Fruit fly (Drosophila melanogaster): ENCODE results near the gene CG5958.
A peak's percentile ranks its signal among the peaks of the same experiment; 100 is the strongest.

The CG5958 gene

dm6 chr2L:7436492-7437324 is 3.4 kb upstream of the CG5958 start:
- TF ChIP-seq CG7101 (tag; optimal IDR thresholded peaks at IDR 0.05) (peak; percentile 79), CG12768 (GFP tag; optimal IDR thresholded peaks at IDR 0.05) (peak; percentile 72), toe (GFP tag; optimal IDR thresholded peaks at IDR 0.05) (peak; percentile 81), CG7045 (GFP tag; optimal IDR thresholded peaks at IDR 0.05) (peak; percentile 76), cnc (optimal IDR thresholded peaks at IDR 0.05) (no peak), tj (GFP tag; optimal IDR thresholded peaks at IDR 0.05) (peak; percentile 85), CG11617 (GFP tag; optimal IDR thresholded peaks at IDR 0.05) (peak; percentile 57), Mnt (GFP tag; optimal IDR thresholded peaks at IDR 0.05) (peak; percentile 66), Hr96 (GFP tag; optimal IDR thresholded peaks at IDR 0.05) (peak; percentile 75), cic (GFP tag; optimal IDR thresholded peaks at IDR 0.05) (peak; percentile 93), CG5204 (GFP tag; optimal IDR thresholded peaks at IDR 0.05) (peak; percentile 62), Crg-1 (GFP tag; optimal IDR thresholded peaks at IDR 0.05) (peak; percentile 96), ovo (GFP tag; optimal IDR thresholded peaks at IDR 0.05) (peak; percentile 89), pad (GFP tag; optimal IDR thresholded peaks at IDR 0.05) (peak; percentile 72), bab1 (GFP tag; optimal IDR thresholded peaks at IDR 0.05) (peak; percentile 27), CG33017 (tag; optimal IDR thresholded peaks at IDR 0.05) (peak; percentile 65), kay (GFP tag; ENCODE audit: borderline replicate concordance) (peak; percentile 93), Clk (GFP tag; optimal IDR thresholded peaks at IDR 0.05) (peak; percentile 55), CG14711 (tag; optimal IDR thresholded peaks at IDR 0.05) (peak; percentile 57), CG1620 (GFP tag; optimal IDR thresholded peaks at IDR 0.05) (peak; percentile 94)

DNA sequence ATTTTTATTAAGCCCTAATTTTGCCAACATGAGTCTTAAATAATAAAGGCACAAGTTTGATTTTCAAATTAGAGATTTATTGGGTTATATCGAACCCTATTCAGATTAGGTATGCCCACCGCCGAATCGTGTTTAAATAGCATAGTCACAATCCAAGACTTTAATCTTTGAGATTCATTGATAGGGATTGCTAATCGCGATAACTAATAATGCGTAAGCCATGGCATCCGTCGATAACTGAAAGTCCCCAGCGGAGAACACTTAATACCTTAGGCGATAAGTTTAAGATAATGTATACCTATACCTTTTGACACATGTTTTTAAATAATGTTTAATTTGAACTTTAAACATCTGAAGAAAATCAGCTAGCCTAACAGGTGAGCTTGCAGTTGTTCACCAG is 2.2 kb upstream of the CG5958 start:
- no peak for TF ChIP-seq CG14711 (tag; optimal IDR thresholded peaks at IDR 0.05)
- TF ChIP-seq CG7101 (tag; optimal IDR thresholded peaks at IDR 0.05) = no peak
- TF ChIP-seq CG12768 (GFP tag; optimal IDR thresholded peaks at IDR 0.05) = no peak
- no peak for TF ChIP-seq pad (GFP tag; optimal IDR thresholded peaks at IDR 0.05)
- TF ChIP-seq toe (GFP tag; optimal IDR thresholded peaks at IDR 0.05) = no peak
- TF ChIP-seq Crg-1 (GFP tag; optimal IDR thresholded peaks at IDR 0.05) = no peak
- TF ChIP-seq CG7045 (GFP tag; optimal IDR thresholded peaks at IDR 0.05) = no peak

DNA sequence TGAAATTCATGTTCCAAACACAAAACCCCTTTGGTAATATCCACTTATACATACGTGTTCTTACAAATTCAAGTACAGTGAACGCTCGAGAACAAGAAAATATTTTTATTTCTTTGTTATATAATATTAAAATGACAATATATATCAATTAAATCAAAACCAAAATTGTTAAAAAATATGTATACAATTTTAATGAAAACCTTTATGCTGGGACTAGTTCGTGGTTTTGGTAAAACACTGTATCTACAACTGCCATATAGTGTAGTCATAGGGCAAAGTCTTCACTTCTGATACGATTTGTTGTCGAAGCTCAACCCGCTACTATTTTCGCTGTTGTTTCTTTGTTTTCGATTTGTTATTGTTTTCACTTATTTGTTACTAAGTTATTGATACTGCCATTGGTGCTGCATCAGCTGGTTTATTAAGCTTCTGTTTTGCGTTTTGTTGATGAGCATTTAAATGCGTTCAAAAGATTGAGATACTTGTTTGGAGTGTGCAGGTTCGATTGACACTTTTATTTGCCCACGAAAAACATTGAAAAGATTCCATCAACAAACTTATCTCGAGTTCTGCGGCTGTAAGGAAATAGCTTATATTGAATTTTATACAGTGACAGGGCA is 1.5 kb upstream of the CG5958 start:
- TF ChIP-seq tj (GFP tag; optimal IDR thresholded peaks at IDR 0.05) = peak; percentile 71
- no peak for TF ChIP-seq toe (GFP tag; optimal IDR thresholded peaks at IDR 0.05)
- TF ChIP-seq bab1 (GFP tag; optimal IDR thresholded peaks at IDR 0.05) = peak; percentile 93
- peak; percentile 87 for TF ChIP-seq CG7101 (tag; optimal IDR thresholded peaks at IDR 0.05)
- no peak for TF ChIP-seq Mnt (GFP tag; optimal IDR thresholded peaks at IDR 0.05)
- peak; percentile 73 for TF ChIP-seq CG14711 (tag; optimal IDR thresholded peaks at IDR 0.05)
- peak; percentile 34 for TF ChIP-seq CG11617 (GFP tag; optimal IDR thresholded peaks at IDR 0.05)
- TF ChIP-seq Crg-1 (GFP tag; optimal IDR thresholded peaks at IDR 0.05) = no peak
- no peak for TF ChIP-seq cnc (optimal IDR thresholded peaks at IDR 0.05)
- peak; percentile 50 for TF ChIP-seq kay (GFP tag; ENCODE audit: borderline replicate concordance)
- TF ChIP-seq CG1620 (GFP tag; optimal IDR thresholded peaks at IDR 0.05) = no peak
- no peak for TF ChIP-seq cic (GFP tag; optimal IDR thresholded peaks at IDR 0.05)
- TF ChIP-seq Hr96 (GFP tag; optimal IDR thresholded peaks at IDR 0.05) = peak; percentile 26
- no peak for TF ChIP-seq ovo (GFP tag; optimal IDR thresholded peaks at IDR 0.05)
- peak; percentile 34 for TF ChIP-seq CG12768 (GFP tag; optimal IDR thresholded peaks at IDR 0.05)
- TF ChIP-seq Clk (GFP tag; optimal IDR thresholded peaks at IDR 0.05) = no peak
- TF ChIP-seq pad (GFP tag; optimal IDR thresholded peaks at IDR 0.05) = peak; percentile 46
- no peak for TF ChIP-seq CG5204 (GFP tag; optimal IDR thresholded peaks at IDR 0.05)
- peak; percentile 9 for TF ChIP-seq CG7045 (GFP tag; optimal IDR thresholded peaks at IDR 0.05)
- peak; percentile 80 for TF ChIP-seq CG33017 (tag; optimal IDR thresholded peaks at IDR 0.05)

DNA sequence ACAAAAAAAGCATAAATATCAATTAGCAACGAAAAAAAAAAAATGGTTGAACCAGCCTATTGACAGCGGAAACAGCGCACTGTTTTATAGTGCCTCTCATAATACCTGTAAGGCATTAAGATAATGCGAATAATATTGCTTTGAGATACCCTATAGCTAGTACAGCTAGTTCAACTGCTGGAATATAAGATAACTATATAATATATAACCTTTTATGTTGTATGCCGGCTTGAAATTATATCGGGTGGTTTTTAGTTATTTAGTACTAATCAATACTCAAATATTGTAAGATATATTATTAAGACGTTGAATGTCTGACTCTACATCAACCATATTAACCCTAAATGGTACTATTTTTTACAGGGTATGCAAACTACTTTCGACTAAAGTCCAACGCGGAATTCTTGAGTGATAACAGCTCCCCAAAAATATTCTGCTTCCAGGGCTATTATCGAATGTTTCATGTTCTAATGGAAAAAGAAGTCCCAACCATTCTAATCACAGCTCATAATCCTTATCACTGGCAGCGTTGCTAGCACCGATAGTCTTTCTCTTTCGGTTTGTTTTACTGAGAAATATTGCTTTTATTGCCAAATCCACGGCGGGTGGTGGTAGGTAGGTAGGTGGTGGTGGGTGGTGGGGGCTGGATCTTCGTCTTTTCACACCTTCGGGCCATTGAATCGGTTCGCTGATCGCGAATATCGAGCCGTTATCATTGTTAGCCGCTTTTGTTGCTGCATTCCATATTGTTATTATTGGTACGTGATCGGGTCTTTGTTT is 831 bp upstream of the CG5958 start:
- peak; percentile 71 for TF ChIP-seq tj (GFP tag; optimal IDR thresholded peaks at IDR 0.05)
- TF ChIP-seq Hr96 (GFP tag; optimal IDR thresholded peaks at IDR 0.05) = no peak
- no peak for TF ChIP-seq cnc (optimal IDR thresholded peaks at IDR 0.05)
- peak; percentile 71 for TF ChIP-seq CG7045 (GFP tag; optimal IDR thresholded peaks at IDR 0.05)
- TF ChIP-seq cic (GFP tag; optimal IDR thresholded peaks at IDR 0.05) = no peak
- TF ChIP-seq CG1620 (GFP tag; optimal IDR thresholded peaks at IDR 0.05) = peak; percentile 43
- TF ChIP-seq CG12768 (GFP tag; optimal IDR thresholded peaks at IDR 0.05) = peak; percentile 55
- TF ChIP-seq CG33017 (tag; optimal IDR thresholded peaks at IDR 0.05) = peak; percentile 94
- peak; percentile 31 for TF ChIP-seq pad (GFP tag; optimal IDR thresholded peaks at IDR 0.05)
- TF ChIP-seq ovo (GFP tag; optimal IDR thresholded peaks at IDR 0.05) = peak; percentile 14
- peak; percentile 94 for TF ChIP-seq bab1 (GFP tag; optimal IDR thresholded peaks at IDR 0.05)
- no peak for TF ChIP-seq Crg-1 (GFP tag; optimal IDR thresholded peaks at IDR 0.05)
- TF ChIP-seq CG5204 (GFP tag; optimal IDR thresholded peaks at IDR 0.05) = peak; percentile 73
- TF ChIP-seq CG7101 (tag; optimal IDR thresholded peaks at IDR 0.05) = peak; percentile 95
- peak; percentile 66 for TF ChIP-seq Clk (GFP tag; optimal IDR thresholded peaks at IDR 0.05)
- peak; percentile 54 for TF ChIP-seq Mnt (GFP tag; optimal IDR thresholded peaks at IDR 0.05)
- peak; percentile 57 for TF ChIP-seq toe (GFP tag; optimal IDR thresholded peaks at IDR 0.05)
- peak; percentile 67 for TF ChIP-seq kay (GFP tag; ENCODE audit: borderline replicate concordance)
- peak; percentile 60 for TF ChIP-seq CG14711 (tag; optimal IDR thresholded peaks at IDR 0.05)
- TF ChIP-seq CG11617 (GFP tag; optimal IDR thresholded peaks at IDR 0.05) = peak; percentile 84
